Worm (Caenorhabditis elegans) whole organism, mixed stage, embryonic: ENCODE measurements around the gene K06A4.7.

Experiments used
- blmp-1 ChIP-seq: fragments of 150-350 bp; optimal IDR thresholded peaks from 2 replicates; lab custom pipeline; 2014; ENCODE audit warnings: missing biosample characterization, missing genetic modification characterization
- cnd-1 ChIP-seq: fragments of 200-800 bp; sonication (Bioruptor generic); optimal IDR thresholded peaks from 2 replicates; lab custom pipeline; 2018; ENCODE audit warnings: mild to moderate bottlenecking, missing genetic modification characterization, missing compliant biosample characterization
- elt-1 ChIP-seq: sonication (generic microtip); optimal IDR thresholded peaks from 2 replicates; lab custom pipeline; 2017; ENCODE audit warnings: missing genetic modification characterization, mild to moderate bottlenecking, missing compliant biosample characterization, antibody characterized with exemption, moderate library complexity, borderline replicate concordance; ENCODE audit not compliant: insufficient read depth
- elt-3 ChIP-seq: fragments of 150-350 bp; optimal IDR thresholded peaks from 2 replicates; lab custom pipeline; 2014; ENCODE audit warnings: missing biosample characterization, missing genetic modification characterization
- lsy-2 ChIP-seq: fragments of 150-350 bp; optimal IDR thresholded peaks from 2 replicates; lab custom pipeline; 2014; ENCODE audit warnings: missing biosample characterization, missing genetic modification characterization
- nhr-12 ChIP-seq: fragments of 150-350 bp; optimal IDR thresholded peaks from 2 replicates; lab custom pipeline; 2014; ENCODE audit warnings: missing biosample characterization, missing genetic modification characterization
- pha-4 ChIP-seq: fragments of 150-350 bp; optimal IDR thresholded peaks from 2 replicates; lab custom pipeline; 2018; ENCODE audit warnings: missing biosample characterization, missing genetic modification reagents, missing genetic modification characterization
- snpc-4 ChIP-seq: fragments of 150-350 bp; optimal IDR thresholded peaks from 2 replicates; lab custom pipeline; 2014; ENCODE audit warnings: missing biosample characterization, missing genetic modification characterization
- unc-62 ChIP-seq: fragments of 150-350 bp; optimal IDR thresholded peaks from 2 replicates; lab custom pipeline; 2014; ENCODE audit warnings: missing biosample characterization, missing genetic modification reagents, missing genetic modification characterization

DNA sequence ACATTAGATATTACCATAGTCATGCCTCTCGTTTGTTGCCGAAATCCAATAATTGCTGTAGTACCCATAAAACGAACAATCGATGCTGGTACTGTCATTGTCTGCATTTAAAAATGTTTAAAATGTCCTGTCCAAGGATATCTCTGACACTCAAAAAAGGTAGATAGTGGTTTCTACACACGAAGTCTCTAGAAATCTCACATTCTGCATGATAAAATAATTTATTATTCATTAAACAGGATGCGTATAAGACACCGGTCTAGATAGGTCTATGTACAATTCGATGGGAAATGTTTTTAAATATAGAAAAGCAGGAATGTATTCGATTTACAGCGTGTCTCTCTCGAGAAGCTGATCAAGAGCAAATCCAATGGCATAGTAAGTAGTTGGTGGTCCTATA lies 48.3 kb upstream of the K06A4.7 start, which contains the start of gene C50F4.12:
- TF ChIP-seq nhr-12 (tag; lab: Kevin White, UChicago) (no peak), pha-4 (tag; lab: Kevin White, UChicago) (no peak), unc-62 (no peak), blmp-1 (tag; lab: Kevin White, UChicago) (no peak), lsy-2 (no peak), snpc-4 (tag; lab: Kevin White, UChicago) (no peak), cnd-1 (tag; lab: Kevin White, UChicago) (no peak), elt-3 (tag; lab: Kevin White, UChicago) (no peak), elt-1 (tag; lab: Kevin White, UChicago) (no peak)
